Fruit fly (Drosophila melanogaster) whole organism, embryonic: Measurements from ENCODE around the gene cry.

ENCODE experiments used
- B-H1 ChIP-seq: fragments of 200-800 bp; sonication (Bioruptor generic); IDR thresholded peaks from 3 replicates; pipeline ENCODE4 v1.3.6; 2022; ENCODE audit warnings: missing biosample characterization, missing genetic modification characterization
- Bgb ChIP-seq: fragments of 200-800 bp; sonication (Bioruptor generic); IDR thresholded peaks from 2 replicates; pipeline ENCODE4 v1.3.6; 2022; ENCODE audit warnings: missing biosample characterization, missing genetic modification characterization; ENCODE audit not compliant: partially characterized antibody
- CG10321 ChIP-seq: fragments of 200-800 bp; sonication (Bioruptor generic); IDR thresholded peaks from 2 replicates; pipeline ENCODE4 v1.3.6; 2022; ENCODE audit warnings: missing biosample characterization, missing genetic modification characterization
- CG11247 ChIP-seq: fragments of 200-800 bp; sonication (Bioruptor generic); IDR thresholded peaks from 2 replicates; pipeline ENCODE4 v1.3.6; 2022; ENCODE audit warnings: missing biosample characterization, missing genetic modification characterization
- CG12219 ChIP-seq: fragments of 200-800 bp; sonication (Bioruptor generic); optimal IDR thresholded peaks from 3 replicates; lab custom pipeline; 2018; ENCODE audit warnings: missing biosample characterization, mild to moderate bottlenecking, missing genetic modification characterization
- CG14050 ChIP-seq: fragments of 200-800 bp; sonication (Bioruptor generic); IDR thresholded peaks from 3 replicates; pipeline ENCODE4 v1.3.6; 2022; ENCODE audit warnings: missing biosample characterization, missing genetic modification characterization
- CG14667 ChIP-seq: fragments of 200-800 bp; sonication (Bioruptor generic); IDR thresholded peaks from 2 replicates; pipeline ENCODE4 v1.3.6; 2022; ENCODE audit warnings: missing biosample characterization, missing genetic modification characterization
- CG1602 ChIP-seq: fragments of 200-800 bp; sonication (Bioruptor generic); optimal IDR thresholded peaks from 3 replicates; lab custom pipeline; 2016; ENCODE audit warnings: missing biosample characterization, missing genetic modification characterization
- CG1603 ChIP-seq: fragments of 200-800 bp; sonication (Bioruptor generic); optimal IDR thresholded peaks from 2 replicates; lab custom pipeline; 2019; ENCODE audit warnings: missing biosample characterization, mild to moderate bottlenecking, missing genetic modification characterization, moderate library complexity
- CG17802 ChIP-seq: fragments of 200-800 bp; sonication (Bioruptor generic); optimal IDR thresholded peaks from 2 replicates; lab custom pipeline; 2018; ENCODE audit warnings: missing biosample characterization, mild to moderate bottlenecking, missing genetic modification characterization, moderate library complexity
- CG18262 ChIP-seq: fragments of 200-800 bp; optimal IDR thresholded peaks from 3 replicates; lab custom pipeline; 2019; ENCODE audit warnings: missing biosample characterization, mild to moderate bottlenecking, missing genetic modification characterization, moderate library complexity
- CG2129 ChIP-seq: fragments of 200-800 bp; sonication (Bioruptor generic); IDR thresholded peaks from 2 replicates; pipeline ENCODE4 v1.3.6; 2022; ENCODE audit warnings: missing biosample characterization, missing genetic modification characterization; ENCODE audit not compliant: partially characterized antibody
- CG34422 ChIP-seq: fragments of 200-800 bp; sonication (Bioruptor generic); IDR thresholded peaks from 3 replicates; pipeline ENCODE4 v1.3.6; 2022; ENCODE audit warnings: missing biosample characterization, missing genetic modification characterization
- CG6765 ChIP-seq: fragments of 200-800 bp; sonication (Bioruptor generic); optimal IDR thresholded peaks from 3 replicates; lab custom pipeline; 2017; ENCODE audit warnings: missing biosample characterization, mild to moderate bottlenecking, missing genetic modification characterization
- CG7839 ChIP-seq: fragments of 200-800 bp; sonication (Bioruptor generic); optimal IDR thresholded peaks from 3 replicates; lab custom pipeline; 2018; ENCODE audit warnings: missing biosample characterization, mild to moderate bottlenecking, missing genetic modification characterization, moderate library complexity
- CG8281 ChIP-seq: fragments of 200-800 bp; sonication (Bioruptor generic); optimal IDR thresholded peaks from 2 replicates; lab custom pipeline; 2018; ENCODE audit warnings: missing biosample characterization, mild to moderate bottlenecking, missing genetic modification characterization, moderate library complexity
- CG8388 ChIP-seq: fragments of 200-800 bp; sonication (Bioruptor generic); optimal IDR thresholded peaks from 2 replicates; lab custom pipeline; 2019; ENCODE audit warnings: missing biosample characterization, mild to moderate bottlenecking, missing genetic modification characterization, moderate library complexity
- CG8765 ChIP-seq: fragments of 200-800 bp; sonication (Bioruptor generic); IDR thresholded peaks from 2 replicates; pipeline ENCODE4 v1.3.6; 2022; ENCODE audit warnings: missing biosample characterization, missing genetic modification characterization
- Hey ChIP-seq: fragments of 200-800 bp; sonication (Bioruptor generic); optimal IDR thresholded peaks from 3 replicates; lab custom pipeline; 2018; ENCODE audit warnings: missing biosample characterization, mild to moderate bottlenecking, missing genetic modification characterization
- NfI ChIP-seq: fragments of 200-800 bp; sonication (Bioruptor generic); optimal IDR thresholded peaks from 3 replicates; lab custom pipeline; 2018; ENCODE audit warnings: missing biosample characterization, mild to moderate bottlenecking, missing genetic modification characterization, moderate library complexity
- PHDP ChIP-seq: fragments of 200-800 bp; sonication (Bioruptor generic); optimal IDR thresholded peaks from 3 replicates; lab custom pipeline; 2018; ENCODE audit warnings: missing biosample characterization, mild to moderate bottlenecking, missing genetic modification characterization, moderate library complexity
- Pdp1 ChIP-seq, 2 experiments: fragments of 200-800 bp; sonication (Bioruptor generic); optimal IDR thresholded peaks; 3 replicates each; lab custom pipeline; 2016; ENCODE audit warnings: missing biosample characterization in 2 of 2, missing genetic modification characterization in 2 of 2, mild to moderate bottlenecking in 1 of 2, moderate library complexity in 1 of 2
- Sox102F ChIP-seq: fragments of 200-800 bp; sonication (Bioruptor generic); optimal IDR thresholded peaks from 2 replicates; lab custom pipeline; 2018; ENCODE audit warnings: missing biosample characterization, mild to moderate bottlenecking, missing genetic modification characterization, moderate library complexity
- Ssrp ChIP-seq: fragments of 200-800 bp; sonication (Bioruptor generic); optimal IDR thresholded peaks from 2 replicates; lab custom pipeline; 2018; ENCODE audit warnings: missing biosample characterization, mild to moderate bottlenecking, missing genetic modification characterization, moderate library complexity
- Usf ChIP-seq: fragments of 200-800 bp; sonication (Bioruptor generic); optimal IDR thresholded peaks from 2 replicates; lab custom pipeline; 2017; ENCODE audit warnings: missing genotype, missing biosample characterization, missing genetic modification characterization
- al ChIP-seq: fragments of 200-800 bp; sonication (Bioruptor generic); IDR thresholded peaks from 2 replicates; pipeline ENCODE4 v1.3.6; 2022; ENCODE audit warnings: missing biosample characterization, missing genetic modification characterization
- ara ChIP-seq: fragments of 200-800 bp; sonication (Bioruptor generic); IDR thresholded peaks from 2 replicates; pipeline ENCODE4 v1.3.6; 2022; ENCODE audit warnings: missing biosample characterization, missing genetic modification characterization
- ato ChIP-seq: fragments of 200-800 bp; sonication (Bioruptor generic); IDR thresholded peaks from 2 replicates; pipeline ENCODE4 v1.3.6; 2022; ENCODE audit warnings: missing biosample characterization, missing genetic modification characterization; ENCODE audit not compliant: partially characterized antibody
- bsh ChIP-seq, 2 experiments: fragments of 200-800 bp; sonication (Bioruptor generic); optimal IDR thresholded peaks; 2 replicates each; lab custom pipeline; 2017 to 2018; ENCODE audit warnings: mild to moderate bottlenecking in 2 of 2, missing biosample characterization in 2 of 2, missing genetic modification characterization in 2 of 2, moderate library complexity in 1 of 2
- chif ChIP-seq, 2 experiments: fragments of 200-800 bp; sonication (Bioruptor generic); optimal IDR thresholded peaks; 3 replicates each; lab custom pipeline; 2016; ENCODE audit warnings: missing biosample characterization in 2 of 2, missing genetic modification characterization in 2 of 2
- ci ChIP-seq: fragments of 200-800 bp; sonication (Bioruptor generic); IDR thresholded peaks from 3 replicates; pipeline ENCODE4 v1.3.6; 2022; ENCODE audit warnings: missing biosample characterization, missing genetic modification characterization
- croc ChIP-seq: fragments of 200-800 bp; sonication (Bioruptor generic); conservative IDR thresholded peaks from 3 replicates; pipeline ENCODE4 v1.3.6; 2022; ENCODE audit warnings: missing biosample characterization, missing genetic modification characterization
- dan ChIP-seq: fragments of 200-800 bp; sonication (Bioruptor generic); IDR thresholded peaks from 2 replicates; pipeline ENCODE4 v1.3.6; 2022; ENCODE audit warnings: missing biosample characterization, missing genetic modification characterization
- danr ChIP-seq: fragments of 200-800 bp; sonication (Bioruptor generic); IDR thresholded peaks from 2 replicates; pipeline ENCODE4 v1.3.6; 2022; ENCODE audit warnings: missing biosample characterization, missing genetic modification characterization
- dmrt99B ChIP-seq: fragments of 200-800 bp; sonication (Bioruptor generic); optimal IDR thresholded peaks from 2 replicates; lab custom pipeline; 2018; ENCODE audit warnings: missing biosample characterization, mild to moderate bottlenecking, missing genetic modification characterization, moderate library complexity
- dpn ChIP-seq, 2 experiments: fragments of 200-800 bp; sonication (Bioruptor generic); optimal IDR thresholded peaks; 3 replicates each; lab custom pipeline; 2016; ENCODE audit warnings: missing biosample characterization in 2 of 2, missing genetic modification characterization in 2 of 2
- ewg ChIP-seq: fragments of 200-800 bp; sonication (Bioruptor generic); optimal IDR thresholded peaks from 3 replicates; lab custom pipeline; 2017; ENCODE audit warnings: mild to moderate bottlenecking, missing biosample characterization, missing genetic modification reagents, missing genetic modification characterization
- jing ChIP-seq: fragments of 200-800 bp; sonication (Bioruptor generic); optimal IDR thresholded peaks from 2 replicates; lab custom pipeline; 2018; ENCODE audit warnings: missing biosample characterization, mild to moderate bottlenecking, missing genetic modification characterization
- kah ChIP-seq: fragments of 200-800 bp; sonication (Bioruptor generic); optimal IDR thresholded peaks from 2 replicates; lab custom pipeline; 2018; ENCODE audit warnings: missing biosample characterization, mild to moderate bottlenecking, missing genetic modification characterization
- ken ChIP-seq: fragments of 200-800 bp; sonication (Bioruptor generic); IDR thresholded peaks from 3 replicates; pipeline ENCODE4 v1.3.6; 2022; ENCODE audit warnings: missing biosample characterization, missing genetic modification characterization
- lmd ChIP-seq: fragments of 200-800 bp; sonication (Bioruptor generic); IDR thresholded peaks from 2 replicates; pipeline ENCODE4 v1.3.6; 2022; ENCODE audit warnings: missing biosample characterization, missing genetic modification characterization
- mam ChIP-seq: fragments of 200-800 bp; sonication (Bioruptor generic); optimal IDR thresholded peaks from 3 replicates; lab custom pipeline; 2016; ENCODE audit warnings: missing biosample characterization, missing genetic modification characterization
- pan ChIP-seq, 4 experiments: fragments of >200 bp in 3 of 4; fragments of 200-800 bp in 1 of 4; sonication (Bioruptor generic) in 1 of 4; optimal IDR thresholded peaks in 3 of 4; IDR thresholded peaks in 1 of 4; 2 replicates each; pipeline versions ENCODE4 v1.3.6 to Lab custom; 2017 to 2022; ENCODE audit warnings: missing biosample characterization in 2 of 4, missing genetic modification characterization in 2 of 4, mixed read lengths in 1 of 4
- pho ChIP-seq: fragments of 200-800 bp; sonication (Bioruptor generic); optimal IDR thresholded peaks from 2 replicates; lab custom pipeline; 2016; ENCODE audit warnings: missing biosample characterization, missing genetic modification characterization
- pnt ChIP-seq: fragments of 200-800 bp; sonication (Bioruptor generic); optimal IDR thresholded peaks from 3 replicates; lab custom pipeline; 2016; ENCODE audit warnings: missing biosample characterization, missing genetic modification characterization
- so ChIP-seq: fragments of 200-800 bp; sonication (Bioruptor generic); IDR thresholded peaks from 3 replicates; pipeline ENCODE4 v1.3.6; 2022; ENCODE audit warnings: missing biosample characterization, missing genetic modification characterization
- ssp ChIP-seq: fragments of 200-800 bp; sonication (Bioruptor generic); IDR thresholded peaks from 2 replicates; pipeline ENCODE4 v1.3.6; 2022; ENCODE audit warnings: missing biosample characterization, missing genetic modification characterization
- tgo ChIP-seq: fragments of 200-800 bp; sonication (Bioruptor generic); IDR thresholded peaks from 3 replicates; pipeline ENCODE4 v1.3.6; 2022; ENCODE audit warnings: missing biosample characterization, missing genetic modification characterization
- wor ChIP-seq: fragments of 200-800 bp; sonication (Bioruptor generic); IDR thresholded peaks from 2 replicates; pipeline ENCODE4 v1.3.6; 2022; ENCODE audit warnings: missing biosample characterization, missing genetic modification characterization

The cry gene

dm6 chr3R:19211778-19212177 lies at the start of gene cry (continued):
- TF ChIP-seq CG7839 (tag; lab: Kevin White, UChicago) (peak; percentile 80), jing (peak; percentile 25), Ssrp (tag; lab: Kevin White, UChicago) (peak; percentile 79), bsh (GFP tag; optimal IDR thresholded peaks at IDR 0.05; lab: Kevin White, UChicago) (peak; percentile 81 to 87), PHDP (peak; percentile 59), Sox102F (peak; percentile 77), CG34422 (GFP tag; lab: Robert Waterston, UW) (0 out of 3 replicates have a peak, but pooled peaks have one; percentile 35), CG14667 (GFP tag; lab: Robert Waterston, UW) (no peak), CG11247 (GFP tag; lab: Robert Waterston, UW) (no peak), danr (GFP tag; lab: Robert Waterston, UW) (0 out of 2 replicates have a peak, but pooled peaks have one; percentile 12), CG8765 (no peak), ssp (GFP tag; lab: Robert Waterston, UW) (peak; percentile 10; the same call in 1 of the 2 replicates), CG2129 (GFP tag; lab: Robert Waterston, UW) (no peak), dan (GFP tag; lab: Robert Waterston, UW) (no peak), tgo (peak; percentile 37; the same call in 1 of the 3 replicates), chif (GFP tag; optimal IDR thresholded peaks at IDR 0.05; lab: Kevin White, UChicago) (peak in 1 of 2 experiments; percentile 16), kah (GFP tag; lab: Kevin White, UChicago) (peak; percentile 14), dmrt99B (tag; lab: Kevin White, UChicago) (peak; percentile 80), Bgb (GFP tag; lab: Robert Waterston, UW) (no peak), ken (GFP tag; lab: Robert Waterston, UW) (0 out of 3 replicates have a peak, but pooled peaks have one; percentile 36), dpn (GFP tag; optimal IDR thresholded peaks at IDR 0.05; lab: Kevin White, UChicago) (peak in 1 of 2 experiments; percentile 45), B-H1 (GFP tag; lab: Robert Waterston, UW) (no peak; the same call in 2 of the 3 replicates), ewg (GFP tag; lab: Kevin White, UChicago) (peak; percentile 57), mam (no peak), CG17802 (peak; percentile 26), ato (no peak), CG12219 (GFP tag; lab: Kevin White, UChicago) (peak; percentile 8), CG1602 (peak; percentile 63), lmd (GFP tag; lab: Robert Waterston, UW) (peak; percentile 65), CG10321 (GFP tag; lab: Robert Waterston, UW) (no peak), CG6765 (no peak), NfI (GFP tag; lab: Kevin White, UChicago) (peak; percentile 36), CG8388 (peak; percentile 54), croc (GFP tag; lab: Robert Waterston, UW) (peak; percentile 49; the same call in 1 of the 3 replicates), wor (GFP tag; lab: Robert Waterston, UW) (peak; percentile 53), ci (GFP tag; lab: Robert Waterston, UW) (no peak), Pdp1 (GFP tag; optimal IDR thresholded peaks at IDR 0.05; lab: Kevin White, UChicago) (peak in 1 of 2 experiments; percentile 9), ara (GFP tag; lab: Robert Waterston, UW) (0 out of 2 replicates have a peak, but pooled peaks have one; percentile 5), CG14050 (no peak), Usf (GFP tag; lab: Kevin White, UChicago) (peak; percentile 10), pan (optimal IDR thresholded peaks at IDR 0.05; lab: Kevin White, UChicago) (no peak), pan (GFP tag; optimal IDR thresholded peaks at IDR 0.05 in 1 of 2, IDR thresholded peaks at IDR 0.05 in 1 of 2) (peak in 1 of 2 experiments; percentile 32), pnt (no peak), pho (GFP tag; lab: Kevin White, UChicago) (no peak), CG8281 (tag; lab: Kevin White, UChicago) (peak; percentile 3), CG18262 (tag; lab: Kevin White, UChicago) (peak; percentile 76), so (GFP tag; lab: Robert Waterston, UW) (peak; percentile 17; the same call in 1 of the 3 replicates), al (no peak), Hey (tag; lab: Kevin White, UChicago) (no peak), CG1603 (peak; percentile 43)
